Worm (Caenorhabditis elegans) whole organism, L2 larva: ENCODE data around the gene str-182.

Experiments
- C34F6.9 ChIP-seq: fragments of 150-350 bp; optimal IDR thresholded peaks from 2 replicates; lab custom pipeline; 2014; ENCODE audit warnings: missing biosample characterization, missing genetic modification characterization
- R02D3.7 ChIP-seq: fragments of 150-350 bp; optimal IDR thresholded peaks from 2 replicates; lab custom pipeline; 2014; ENCODE audit warnings: missing biosample characterization, missing genetic modification characterization
- Y55F3AM.14 ChIP-seq: fragments of 200-800 bp; sonication (Bioruptor generic); optimal IDR thresholded peaks from 2 replicates; lab custom pipeline; 2018; ENCODE audit warnings: mild to moderate bottlenecking, missing genetic modification characterization, missing compliant biosample characterization
- ZK546.5 ChIP-seq: sonication (generic microtip); optimal IDR thresholded peaks from 2 replicates; lab custom pipeline; 2017; ENCODE audit warnings: missing biosample characterization, missing genetic modification characterization
- alr-1 ChIP-seq: fragments of 150-350 bp; optimal IDR thresholded peaks from 2 replicates; lab custom pipeline; 2014; ENCODE audit warnings: missing biosample characterization, missing genetic modification characterization
- blmp-1 ChIP-seq: sonication (generic microtip); optimal IDR thresholded peaks from 2 replicates; lab custom pipeline; 2017; ENCODE audit warnings: missing genetic modification characterization, mild to moderate bottlenecking, missing compliant biosample characterization, antibody characterized with exemption, moderate library complexity; ENCODE audit not compliant: insufficient read depth
- ceh-16 ChIP-seq: fragments of 150-350 bp; optimal IDR thresholded peaks from 2 replicates; lab custom pipeline; 2014; ENCODE audit warnings: missing biosample characterization, missing genetic modification characterization
- ceh-82 ChIP-seq: fragments of 150-350 bp; optimal IDR thresholded peaks from 2 replicates; lab custom pipeline; 2014; ENCODE audit warnings: missing biosample characterization, missing genetic modification characterization
- crh-2 ChIP-seq: sonication (generic microtip); optimal IDR thresholded peaks from 2 replicates; lab custom pipeline; 2017; ENCODE audit warnings: missing biosample characterization, missing genetic modification characterization
- egl-27 ChIP-seq: sonication (generic microtip); optimal IDR thresholded peaks from 3 replicates; lab custom pipeline; 2017; ENCODE audit warnings: missing biosample characterization, missing genetic modification reagents, missing genetic modification characterization
- fos-1 ChIP-seq: fragments of 150-350 bp; optimal IDR thresholded peaks from 2 replicates; lab custom pipeline; 2014; ENCODE audit warnings: missing biosample characterization, missing genetic modification characterization
- lin-11 ChIP-seq: fragments of 150-350 bp; sonication (generic microtip); optimal IDR thresholded peaks from 2 replicates; lab custom pipeline; 2014; ENCODE audit warnings: missing biosample characterization, missing genetic modification characterization, inconsistent platforms, mixed read lengths
- lin-13 ChIP-seq: fragments of 150-350 bp; optimal IDR thresholded peaks from 2 replicates; lab custom pipeline; 2014; ENCODE audit warnings: missing biosample characterization, missing genetic modification reagents, missing genetic modification characterization
- lin-39 ChIP-seq: fragments of 150-350 bp; optimal IDR thresholded peaks from 2 replicates; lab custom pipeline; 2014; ENCODE audit warnings: missing biosample characterization, missing genetic modification reagents, missing genetic modification characterization
- lsy-2 ChIP-seq, 2 experiments: fragments of 150-350 bp in 1 of 2; sonication (generic microtip) in 1 of 2; optimal IDR thresholded peaks; 2 replicates each; lab custom pipeline; 2014 to 2017; ENCODE audit warnings: missing biosample characterization in 2 of 2, missing genetic modification characterization in 2 of 2
- mdl-1 ChIP-seq, 2 experiments: fragments of 150-350 bp in 1 of 2; sonication (generic microtip) in 1 of 2; optimal IDR thresholded peaks; 2 replicates each; lab custom pipeline; 2017; ENCODE audit warnings: missing biosample characterization in 2 of 2, missing genetic modification characterization in 2 of 2
- nhr-10 ChIP-seq: sonication (generic microtip); optimal IDR thresholded peaks from 2 replicates; lab custom pipeline; 2017; ENCODE audit warnings: missing biosample characterization, missing genetic modification characterization
- nhr-11 ChIP-seq: fragments of 150-350 bp; optimal IDR thresholded peaks from 2 replicates; lab custom pipeline; 2014; ENCODE audit warnings: missing biosample characterization, missing genetic modification characterization
- nhr-129 ChIP-seq: fragments of 150-350 bp; optimal IDR thresholded peaks from 2 replicates; lab custom pipeline; 2014; ENCODE audit warnings: missing biosample characterization, missing genetic modification characterization
- nhr-21 ChIP-seq: fragments of 150-350 bp; optimal IDR thresholded peaks from 2 replicates; lab custom pipeline; 2014; ENCODE audit warnings: missing biosample characterization, missing genetic modification characterization
- nhr-23 ChIP-seq: fragments of 150-350 bp; optimal IDR thresholded peaks from 2 replicates; lab custom pipeline; 2014; ENCODE audit warnings: missing biosample characterization, missing genetic modification reagents, missing genetic modification characterization
- nhr-237 ChIP-seq: fragments of 150-350 bp; optimal IDR thresholded peaks from 2 replicates; lab custom pipeline; 2014; ENCODE audit warnings: missing biosample characterization, missing genetic modification characterization
- nhr-25 ChIP-seq: fragments of 150-350 bp; sonication (generic microtip); optimal IDR thresholded peaks from 3 replicates; lab custom pipeline; 2014; ENCODE audit warnings: missing biosample characterization, missing genetic modification characterization
- nhr-77 ChIP-seq: fragments of 150-350 bp; optimal IDR thresholded peaks from 2 replicates; lab custom pipeline; 2014; ENCODE audit warnings: missing biosample characterization, missing genetic modification characterization
- peb-1 ChIP-seq: fragments of 150-350 bp; optimal IDR thresholded peaks from 2 replicates; lab custom pipeline; 2014; ENCODE audit warnings: missing biosample characterization, missing genetic modification characterization
- sem-4 ChIP-seq: fragments of 150-350 bp; optimal IDR thresholded peaks from 2 replicates; lab custom pipeline; 2014; ENCODE audit warnings: missing biosample characterization, missing genetic modification reagents, missing genetic modification characterization
- sma-9 ChIP-seq, 2 experiments: fragments of 150-350 bp in 1 of 2; sonication (generic microtip) in 1 of 2; optimal IDR thresholded peaks; 2 replicates each; lab custom pipeline; 2014 to 2016; ENCODE audit warnings: missing genetic modification characterization in 2 of 2, mild to moderate bottlenecking in 1 of 2, missing biosample characterization in 1 of 2, missing compliant biosample characterization in 1 of 2, missing genetic modification reagents in 1 of 2, moderate library complexity in 1 of 2
- unc-55 ChIP-seq: fragments of 150-350 bp; sonication (generic microtip); optimal IDR thresholded peaks from 3 replicates; lab custom pipeline; 2014; ENCODE audit warnings: missing biosample characterization, missing genetic modification reagents, missing genetic modification characterization
- zag-1 ChIP-seq: fragments of 150-350 bp; optimal IDR thresholded peaks from 2 replicates; lab custom pipeline; 2014; ENCODE audit warnings: missing biosample characterization, missing genetic modification characterization
- ztf-11 ChIP-seq: sonication (generic microtip); optimal IDR thresholded peaks from 2 replicates; lab custom pipeline; 2017; ENCODE audit warnings: missing biosample characterization, missing genetic modification characterization

Gene str-182

ce11 chrV:10252682-10253081 is 19.5 kb upstream of the str-182 start:
- TF ChIP-seq ZK546.5 (no peak), nhr-23 (tag; lab: Kevin White, UChicago) (no peak), alr-1 (tag; lab: Kevin White, UChicago) (no peak), crh-2 (tag; lab: Kevin White, UChicago) (no peak), ceh-16 (no peak), blmp-1 (tag; lab: Kevin White, UChicago) (no peak), Y55F3AM.14 (no peak)

DNA sequence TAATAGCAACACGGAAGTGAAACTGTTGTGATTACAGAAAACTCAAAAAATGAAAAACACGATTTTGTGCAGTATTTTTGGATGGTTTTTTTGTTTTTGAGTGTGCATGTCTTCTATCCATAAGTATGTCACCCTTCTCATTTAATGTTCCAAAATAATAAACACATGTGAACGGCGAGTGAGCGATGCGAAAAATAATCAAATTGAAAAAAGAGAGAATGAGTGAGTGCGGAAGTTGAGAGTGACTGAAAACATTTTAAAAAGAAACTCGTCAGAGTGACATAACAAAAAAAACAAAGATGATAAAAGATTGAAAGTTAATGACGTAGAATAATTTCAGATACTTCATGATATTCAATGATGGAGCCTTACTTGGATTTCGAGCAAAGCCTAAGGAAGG is 16.3 kb upstream of the str-182 start:
- TF ChIP-seq lin-13 (GFP tag; lab: Kevin White, UChicago) = no peak
- no peak for TF ChIP-seq lin-11
- TF ChIP-seq mdl-1 (tag; optimal IDR thresholded peaks at IDR 0.05; lab: Kevin White, UChicago) = no peak
- TF ChIP-seq nhr-237 (tag; lab: Kevin White, UChicago) = no peak
- TF ChIP-seq ceh-82 (tag; lab: Kevin White, UChicago) = no peak

DNA sequence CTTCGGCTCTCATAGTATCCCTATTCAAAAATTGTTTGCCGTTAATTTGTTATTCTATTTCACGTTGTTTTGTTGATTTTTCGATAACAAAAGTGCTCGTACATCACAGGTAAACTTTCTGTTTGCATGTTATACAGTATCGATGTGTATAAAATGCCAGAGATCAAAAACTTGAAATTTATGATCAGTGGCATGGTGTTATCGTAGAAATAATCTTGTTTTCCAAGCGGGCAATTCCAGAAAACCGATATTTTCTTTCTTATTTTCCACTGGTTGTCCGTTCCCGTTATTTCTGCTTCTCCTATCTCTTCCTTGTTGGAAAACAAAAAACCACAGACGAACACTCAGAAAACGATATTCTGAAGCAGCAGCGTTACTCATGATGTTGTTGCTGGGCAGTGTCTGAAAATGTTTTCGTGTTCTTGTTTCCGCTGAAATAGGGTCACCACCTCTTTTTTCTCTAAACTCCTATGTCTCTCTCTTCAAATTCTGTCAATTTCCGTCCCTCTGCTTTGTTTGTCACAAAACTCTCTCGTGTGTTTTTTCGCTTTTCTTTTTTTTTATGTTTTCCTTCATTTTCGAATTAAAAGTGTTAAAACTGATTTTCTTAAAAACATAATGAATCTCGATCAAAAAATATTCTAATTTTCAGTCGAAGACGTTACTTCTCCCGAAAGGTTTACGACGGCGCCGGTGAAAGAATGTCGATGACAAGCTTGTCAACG is 15.2 kb upstream of the str-182 start, which contains the start of gene akt-1:
Gene akt-1 (plus strand): TSS at position 651 of the 725 bp plus-strand sequence.
- TF ChIP-seq sem-4 (tag; lab: Kevin White, UChicago) (no peak), ceh-82 (tag; lab: Kevin White, UChicago) (no peak), lin-39 (tag; lab: Kevin White, UChicago) (no peak), egl-27 (tag; lab: Kevin White, UChicago) (no peak), Y55F3AM.14 (no peak), fos-1 (tag; lab: Kevin White, UChicago) (no peak), lin-11 (no peak), peb-1 (tag; lab: Kevin White, UChicago) (no peak), sma-9 (GFP tag; optimal IDR thresholded peaks at IDR 0.05; lab: Kevin White, UChicago) (no peak), sma-9 (tag; optimal IDR thresholded peaks at IDR 0.05; lab: Kevin White, UChicago) (no peak), nhr-10 (tag; lab: Kevin White, UChicago) (no peak), nhr-77 (tag; lab: Kevin White, UChicago) (no peak), nhr-11 (tag; lab: Kevin White, UChicago) (no peak), R02D3.7 (tag; lab: Kevin White, UChicago) (no peak), unc-55 (GFP tag; lab: Kevin White, UChicago) (no peak), nhr-25 (tag; lab: Kevin White, UChicago) (no peak), nhr-21 (tag; lab: Kevin White, UChicago) (no peak), ztf-11 (no peak), zag-1 (no peak)
- TF ChIP-seq, all 48 proteins: peak for 0

- TF ChIP-seq lsy-2 (tag; optimal IDR thresholded peaks at IDR 0.05; lab: Kevin White, UChicago) = peak in 1 of 2 experiments; percentile 38
- no peak for TF ChIP-seq ztf-11
- no peak for TF ChIP-seq nhr-23 (tag; lab: Kevin White, UChicago)
- peak; percentile 32 for TF ChIP-seq nhr-129 (tag; lab: Kevin White, UChicago)
- TF ChIP-seq egl-27 (tag; lab: Kevin White, UChicago) = no peak
- no peak for TF ChIP-seq zag-1
- TF ChIP-seq C34F6.9 = peak; percentile 37
Observed at ce11 chrV:10247673-10248239, 14.5 kb upstream of the str-182 start.

DNA sequence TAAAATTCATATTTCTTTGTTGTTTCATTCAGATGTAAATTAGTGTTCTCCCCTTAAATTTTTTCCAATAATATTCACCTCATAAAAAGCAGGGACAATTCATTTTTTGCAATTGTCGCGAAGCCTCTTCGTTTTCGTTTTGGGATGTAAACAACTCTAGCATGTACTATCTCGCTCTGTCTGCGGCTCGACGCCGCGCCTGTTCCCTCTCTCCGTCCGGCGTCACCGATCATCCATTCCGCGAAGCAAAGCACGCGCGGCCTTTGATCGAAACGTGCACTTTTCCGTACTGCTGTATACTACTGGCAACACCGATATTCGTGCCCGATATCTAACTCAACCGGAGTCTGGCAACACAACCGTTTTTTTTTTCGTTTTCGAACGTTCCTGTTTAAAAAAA is 13.7 kb upstream of the str-182 start:
- no peak for TF ChIP-seq alr-1 (tag; lab: Kevin White, UChicago)
- TF ChIP-seq sma-9 (GFP tag; optimal IDR thresholded peaks at IDR 0.05; lab: Kevin White, UChicago) = peak; percentile 0
- no peak for TF ChIP-seq sma-9 (tag; optimal IDR thresholded peaks at IDR 0.05; lab: Kevin White, UChicago)
- TF ChIP-seq mdl-1 (tag; optimal IDR thresholded peaks at IDR 0.05; lab: Kevin White, UChicago) = peak in 1 of 2 experiments; percentile 15
- TF ChIP-seq, all 48 proteins: peak for 2
